Fruit fly (Drosophila melanogaster): ENCODE results near the gene CG32638.
A peak's percentile ranks its signal among the peaks of the same experiment; 100 is the strongest.

Gene CG32638

dm6 chrX:13135702-13136101 is 7.1 kb upstream of the CG32638 start (continued):
- peak; percentile 39 for TF ChIP-seq CG10274 (GFP tag; optimal IDR thresholded peaks at IDR 0.05)
- peak; percentile 38 for TF ChIP-seq CG1602 (GFP tag; optimal IDR thresholded peaks at IDR 0.05)
- TF ChIP-seq CG3407 (GFP tag; optimal IDR thresholded peaks at IDR 0.05): peak; percentile 53
- no peak for TF ChIP-seq trh (GFP tag; optimal IDR thresholded peaks at IDR 0.05)
- TF ChIP-seq YL-1 (GFP tag; optimal IDR thresholded peaks at IDR 0.05): no peak
- TF ChIP-seq nmo (GFP tag; optimal IDR thresholded peaks at IDR 0.05): peak; percentile 53
- TF ChIP-seq Poxn (GFP tag; IDR thresholded peaks at IDR 0.05): no peak
- TF ChIP-seq D19A (tag; optimal IDR thresholded peaks at IDR 0.05): peak; percentile 28
- peak; percentile 20 for TF ChIP-seq caup (GFP tag; optimal IDR thresholded peaks at IDR 0.05; ENCODE audit: severe bottlenecking)
- TF ChIP-seq sr (GFP tag; IDR thresholded peaks at IDR 0.05): 0 out of 3 replicates have a peak, but pooled peaks have one; percentile 33
- peak; percentile 31 for TF ChIP-seq CG13123 (GFP tag; optimal IDR thresholded peaks at IDR 0.05)
- no peak for TF ChIP-seq sima (GFP tag; optimal IDR thresholded peaks at IDR 0.05)
- peak; percentile 16; the same call in 1 of the 3 replicates for TF ChIP-seq B-H1 (GFP tag; IDR thresholded peaks at IDR 0.05)
- TF ChIP-seq CG13775 (GFP tag; optimal IDR thresholded peaks at IDR 0.05): peak; percentile 17
- no peak for TF ChIP-seq pan (optimal IDR thresholded peaks at IDR 0.05)
- peak in 1 of 2 experiments; percentile 43 for TF ChIP-seq pan (GFP tag; optimal IDR thresholded peaks at IDR 0.05 in 1 of 2, IDR thresholded peaks at IDR 0.05 in 1 of 2)
- no peak for TF ChIP-seq her (GFP tag; optimal IDR thresholded peaks at IDR 0.05)
- TF ChIP-seq CG2889 (GFP tag; IDR thresholded peaks at IDR 0.05): no peak
- TF ChIP-seq D (optimal IDR thresholded peaks at IDR 0.05): no peak
- peak; percentile 15 for TF ChIP-seq D (GFP tag; optimal IDR thresholded peaks at IDR 0.05)
- TF ChIP-seq Eip74EF (GFP tag; optimal IDR thresholded peaks at IDR 0.05): peak in 1 of 2 experiments; percentile 2
- TF ChIP-seq CG4424 (GFP tag; optimal IDR thresholded peaks at IDR 0.05): peak; percentile 63
- TF ChIP-seq crc (GFP tag; optimal IDR thresholded peaks at IDR 0.05): no peak
- no peak for TF ChIP-seq Jarid2 (GFP tag; optimal IDR thresholded peaks at IDR 0.05)
- peak; percentile 29 for TF ChIP-seq CG12155 (GFP tag; optimal IDR thresholded peaks at IDR 0.05)
- peak; percentile 61 for TF ChIP-seq CG2678 (tag; optimal IDR thresholded peaks at IDR 0.05)
- TF ChIP-seq Hey (tag; optimal IDR thresholded peaks at IDR 0.05): no peak
- peak; percentile 48; the same call in 1 of the 2 replicates for TF ChIP-seq dati (GFP tag; IDR thresholded peaks at IDR 0.05)
- no peak for TF ChIP-seq CG4282 (GFP tag; optimal IDR thresholded peaks at IDR 0.05)
- no peak for TF ChIP-seq pzg (GFP tag; optimal IDR thresholded peaks at IDR 0.05)
- TF ChIP-seq HLH54F (GFP tag; optimal IDR thresholded peaks at IDR 0.05): no peak
- no peak for TF ChIP-seq CG6854 (GFP tag; optimal IDR thresholded peaks at IDR 0.05)
- no peak for TF ChIP-seq Vsx1 (GFP tag; optimal IDR thresholded peaks at IDR 0.05)
- no peak for TF ChIP-seq twi (tag; optimal IDR thresholded peaks at IDR 0.05)
- peak; percentile 37 for TF ChIP-seq CG4707 (GFP tag; optimal IDR thresholded peaks at IDR 0.05)
- peak; percentile 74 for TF ChIP-seq ind (GFP tag; optimal IDR thresholded peaks at IDR 0.05)
- peak; percentile 13 for TF ChIP-seq CHES-1-like (GFP tag; optimal IDR thresholded peaks at IDR 0.05)
- TF ChIP-seq ssp (GFP tag; IDR thresholded peaks at IDR 0.05): peak; percentile 33; the same call in 1 of the 2 replicates
- TF ChIP-seq Atf6 (GFP tag; IDR thresholded peaks at IDR 0.05): peak; percentile 43; the same call in 1 of the 2 replicates
- TF ChIP-seq CG6689 (GFP tag; IDR thresholded peaks at IDR 0.05): peak; percentile 50
- peak; percentile 42 for TF ChIP-seq Dip3 (GFP tag; optimal IDR thresholded peaks at IDR 0.05)
- TF ChIP-seq CG17612 (GFP tag; IDR thresholded peaks at IDR 0.05): no peak
- peak; percentile 19 for TF ChIP-seq kay (GFP tag; optimal IDR thresholded peaks at IDR 0.05)
- peak; percentile 26 for TF ChIP-seq Six4 (GFP tag; optimal IDR thresholded peaks at IDR 0.05)
- no peak for TF ChIP-seq CG7987 (GFP tag; optimal IDR thresholded peaks at IDR 0.05)
- 0 out of 2 replicates have a peak, but pooled peaks have one; percentile 30 for TF ChIP-seq CG1024 (GFP tag; IDR thresholded peaks at IDR 0.05)
- peak; percentile 13 for TF ChIP-seq CG17568 (GFP tag; optimal IDR thresholded peaks at IDR 0.05)
- TF ChIP-seq CG13424 (tag; optimal IDR thresholded peaks at IDR 0.05): peak; percentile 64
- TF ChIP-seq CG11696 (GFP tag; IDR thresholded peaks at IDR 0.05): no peak
- TF ChIP-seq Taf1 (GFP tag; IDR thresholded peaks at IDR 0.05): no peak
- TF ChIP-seq E2f1 (GFP tag; IDR thresholded peaks at IDR 0.05): peak; percentile 51; the same call in 1 of the 2 replicates
- TF ChIP-seq CG17328 (GFP tag; IDR thresholded peaks at IDR 0.05): peak; percentile 64
